Fruit fly (Drosophila melanogaster) whole organism, adult: ENCODE results near the gene CG44174.

Source experiments
- CG11617 ChIP-seq: fragments of 200-800 bp; sonication (Bioruptor generic); optimal IDR thresholded peaks from 2 replicates; lab custom pipeline; 2017; ENCODE audit warnings: mild to moderate bottlenecking, missing biosample characterization, missing genetic modification reagents, missing genetic modification characterization
- CG12768 ChIP-seq: fragments of 200-800 bp; sonication (Bioruptor generic); optimal IDR thresholded peaks from 2 replicates; lab custom pipeline; 2017; ENCODE audit warnings: missing biosample characterization, missing genetic modification characterization, mild to moderate bottlenecking, moderate library complexity, missing genetic modification reagents
- CG5204 ChIP-seq: fragments of 200-800 bp; sonication (Bioruptor generic); optimal IDR thresholded peaks from 2 replicates; lab custom pipeline; 2016; ENCODE audit warnings: missing biosample characterization, missing genetic modification characterization
- Clk ChIP-seq: fragments of 200-800 bp; sonication (Bioruptor generic); optimal IDR thresholded peaks from 2 replicates; lab custom pipeline; 2017; ENCODE audit warnings: missing biosample characterization, missing genetic modification characterization
- Crg-1 ChIP-seq: fragments of 200-800 bp; sonication (Bioruptor generic); optimal IDR thresholded peaks from 2 replicates; lab custom pipeline; 2016; ENCODE audit warnings: missing biosample characterization, missing genetic modification characterization
- Hr96 ChIP-seq: fragments of 200-800 bp; sonication (Bioruptor generic); optimal IDR thresholded peaks from 2 replicates; lab custom pipeline; 2016; ENCODE audit warnings: missing biosample characterization, missing genetic modification characterization
- Mnt ChIP-seq: fragments of 200-800 bp; sonication (Bioruptor generic); optimal IDR thresholded peaks from 2 replicates; lab custom pipeline; 2016; ENCODE audit warnings: missing biosample characterization, mild to moderate bottlenecking, missing genetic modification characterization
- cic ChIP-seq: fragments of 200-800 bp; sonication (Bioruptor generic); optimal IDR thresholded peaks from 2 replicates; lab custom pipeline; 2017; ENCODE audit warnings: missing biosample characterization, mild to moderate bottlenecking, missing genetic modification characterization, moderate library complexity
- cnc ChIP-seq, 2 experiments: fragments of >200 bp; optimal IDR thresholded peaks; 2 replicates each; lab custom pipeline; 2017
- ovo ChIP-seq: fragments of 200-800 bp; sonication (Bioruptor generic); optimal IDR thresholded peaks from 2 replicates; lab custom pipeline; 2016; ENCODE audit warnings: missing biosample characterization, missing genetic modification characterization
- pad ChIP-seq: fragments of 200-800 bp; sonication (Bioruptor generic); optimal IDR thresholded peaks from 3 replicates; lab custom pipeline; 2017; ENCODE audit warnings: missing biosample characterization, missing genetic modification characterization, mild to moderate bottlenecking, moderate library complexity, missing genetic modification reagents
- tj ChIP-seq: fragments of 200-800 bp; sonication (Bioruptor generic); optimal IDR thresholded peaks from 3 replicates; lab custom pipeline; 2017; ENCODE audit warnings: missing biosample characterization, mild to moderate bottlenecking, missing genetic modification characterization, moderate library complexity
- toe ChIP-seq: fragments of 200-800 bp; sonication (Bioruptor generic); optimal IDR thresholded peaks from 2 replicates; lab custom pipeline; 2016; ENCODE audit warnings: missing biosample characterization, missing genetic modification characterization

dm6 chr3R:19322386-19322785 lies 24.9 kb upstream of the CG44174 start:
- TF ChIP-seq ovo (GFP tag; lab: Kevin White, UChicago), result no peak
- no peak for TF ChIP-seq CG5204 (GFP tag; lab: Kevin White, UChicago)
- no peak for TF ChIP-seq Mnt (GFP tag; lab: Kevin White, UChicago)
- no peak for TF ChIP-seq toe (GFP tag; lab: Kevin White, UChicago)
- TF ChIP-seq cnc (optimal IDR thresholded peaks at IDR 0.05; lab: Kevin White, UChicago), result no peak
- no peak for TF ChIP-seq Hr96 (GFP tag; lab: Kevin White, UChicago)
- no peak for TF ChIP-seq Clk (GFP tag; lab: Kevin White, UChicago)
- no peak for TF ChIP-seq CG11617
- TF ChIP-seq tj (GFP tag; lab: Kevin White, UChicago), result no peak
- no peak for TF ChIP-seq cic (GFP tag; lab: Kevin White, UChicago)
- no peak for TF ChIP-seq CG12768 (GFP tag; lab: Kevin White, UChicago)
- no peak for TF ChIP-seq Crg-1
- no peak for TF ChIP-seq pad (GFP tag; lab: Kevin White, UChicago)
